Fruit fly (Drosophila melanogaster) whole organism, embryonic: ENCODE measurements around the gene CG32554.
A peak's percentile ranks its signal among the peaks of the same experiment; 100 is the strongest.

Experiments used
- B-H1 ChIP-seq: fragments of 200-800 bp; sonication (Bioruptor generic); IDR thresholded peaks from 3 replicates; pipeline ENCODE4 v1.3.6; 2022; ENCODE audit warnings: missing biosample characterization, missing genetic modification characterization
- CG10654 ChIP-seq: fragments of 200-800 bp; sonication (Bioruptor generic); optimal IDR thresholded peaks from 2 replicates; lab custom pipeline; 2016; ENCODE audit warnings: missing biosample characterization, missing genetic modification characterization
- CG11560 ChIP-seq: fragments of 200-800 bp; sonication (Bioruptor generic); IDR thresholded peaks from 3 replicates; pipeline ENCODE4 v1.3.6; 2022; ENCODE audit warnings: missing biosample characterization, missing genetic modification characterization
- CG12236 ChIP-seq: fragments of 200-800 bp; sonication (Bioruptor generic); optimal IDR thresholded peaks from 2 replicates; lab custom pipeline; 2016; ENCODE audit warnings: missing biosample characterization, missing genetic modification characterization
- CG12744 ChIP-seq: fragments of 200-800 bp; sonication (Bioruptor generic); optimal IDR thresholded peaks from 2 replicates; lab custom pipeline; 2016; ENCODE audit warnings: missing biosample characterization, missing genetic modification characterization
- CG14710 ChIP-seq: fragments of 200-800 bp; sonication (Bioruptor generic); optimal IDR thresholded peaks from 3 replicates; lab custom pipeline; 2019; ENCODE audit warnings: missing biosample characterization, mild to moderate bottlenecking, missing genetic modification characterization, moderate library complexity
- CG16815 ChIP-seq: fragments of 200-800 bp; sonication (Bioruptor generic); optimal IDR thresholded peaks from 3 replicates; lab custom pipeline; 2017; ENCODE audit warnings: missing biosample characterization, mild to moderate bottlenecking, missing genetic modification characterization
- CG17328 ChIP-seq: fragments of 200-800 bp; sonication (Bioruptor generic); IDR thresholded peaks from 2 replicates; pipeline ENCODE4 v1.3.6; 2022; ENCODE audit warnings: missing biosample characterization, missing genetic modification characterization
- CG2129 ChIP-seq: fragments of 200-800 bp; sonication (Bioruptor generic); IDR thresholded peaks from 2 replicates; pipeline ENCODE4 v1.3.6; 2022; ENCODE audit warnings: missing biosample characterization, missing genetic modification characterization; ENCODE audit not compliant: partially characterized antibody
- CG2199 ChIP-seq: fragments of 200-800 bp; sonication (Bioruptor generic); IDR thresholded peaks from 3 replicates; pipeline ENCODE4 v1.3.6; 2022; ENCODE audit warnings: missing biosample characterization, missing genetic modification characterization
- CG2202 ChIP-seq: fragments of 200-800 bp; sonication (Bioruptor generic); optimal IDR thresholded peaks from 2 replicates; lab custom pipeline; 2018; ENCODE audit warnings: missing biosample characterization, mild to moderate bottlenecking, missing genetic modification characterization
- CG4424 ChIP-seq: fragments of 200-800 bp; sonication (Bioruptor generic); optimal IDR thresholded peaks from 3 replicates; lab custom pipeline; 2016; ENCODE audit warnings: missing biosample characterization, missing genetic modification characterization
- CG6654 ChIP-seq: fragments of 200-800 bp; sonication (Bioruptor generic); optimal IDR thresholded peaks from 2 replicates; lab custom pipeline; 2017; ENCODE audit warnings: missing biosample characterization, mild to moderate bottlenecking, missing genetic modification characterization
- CG7839 ChIP-seq: fragments of 200-800 bp; sonication (Bioruptor generic); optimal IDR thresholded peaks from 3 replicates; lab custom pipeline; 2018; ENCODE audit warnings: missing biosample characterization, mild to moderate bottlenecking, missing genetic modification characterization, moderate library complexity
- CG8765 ChIP-seq: fragments of 200-800 bp; sonication (Bioruptor generic); IDR thresholded peaks from 2 replicates; pipeline ENCODE4 v1.3.6; 2022; ENCODE audit warnings: missing biosample characterization, missing genetic modification characterization
- Dll ChIP-seq: fragments of 200-800 bp; sonication (Bioruptor generic); IDR thresholded peaks from 4 replicates; pipeline ENCODE4 v1.3.6; 2022; ENCODE audit warnings: missing biosample characterization, missing genetic modification characterization; ENCODE audit not compliant: partially characterized antibody
- Fer1 ChIP-seq: fragments of 200-800 bp; sonication (Bioruptor generic); optimal IDR thresholded peaks from 2 replicates; lab custom pipeline; 2017; ENCODE audit warnings: missing biosample characterization, mild to moderate bottlenecking, missing genetic modification characterization
- Hey ChIP-seq: fragments of 200-800 bp; sonication (Bioruptor generic); optimal IDR thresholded peaks from 3 replicates; lab custom pipeline; 2018; ENCODE audit warnings: missing biosample characterization, mild to moderate bottlenecking, missing genetic modification characterization
- Hmr ChIP-seq: fragments of 200-800 bp; sonication (Bioruptor generic); optimal IDR thresholded peaks from 3 replicates; lab custom pipeline; 2017; ENCODE audit warnings: mild to moderate bottlenecking, missing biosample characterization, missing genetic modification reagents, missing genetic modification characterization
- Jarid2 ChIP-seq: fragments of 200-800 bp; sonication (Bioruptor generic); optimal IDR thresholded peaks from 3 replicates; lab custom pipeline; 2017; ENCODE audit warnings: mild to moderate bottlenecking, missing biosample characterization, missing genetic modification reagents, missing genetic modification characterization
- Lhr ChIP-seq: fragments of 200-800 bp; sonication (Bioruptor generic); optimal IDR thresholded peaks from 3 replicates; lab custom pipeline; 2017; ENCODE audit warnings: mild to moderate bottlenecking, missing biosample characterization, missing genetic modification reagents, missing genetic modification characterization
- Mad ChIP-seq: fragments of 200-800 bp; sonication (Bioruptor generic); optimal IDR thresholded peaks from 2 replicates; lab custom pipeline; 2016; ENCODE audit warnings: missing biosample characterization, missing genetic modification characterization
- Mes4 ChIP-seq: fragments of 200-800 bp; sonication (Bioruptor generic); optimal IDR thresholded peaks from 2 replicates; lab custom pipeline; 2016; ENCODE audit warnings: missing biosample characterization, missing genetic modification characterization
- NFAT ChIP-seq: fragments of 200-800 bp; sonication (Bioruptor generic); IDR thresholded peaks from 2 replicates; pipeline ENCODE4 v1.3.6; 2022; ENCODE audit warnings: missing biosample characterization, missing genetic modification characterization
- Nf-YC ChIP-seq: fragments of 200-800 bp; optimal IDR thresholded peaks from 3 replicates; lab custom pipeline; 2019; ENCODE audit warnings: missing biosample characterization, mild to moderate bottlenecking, missing genetic modification characterization, moderate library complexity
- ac ChIP-seq: fragments of 200-800 bp; sonication (Bioruptor generic); optimal IDR thresholded peaks from 3 replicates; lab custom pipeline; 2017; ENCODE audit warnings: missing biosample characterization, mild to moderate bottlenecking, missing genetic modification characterization
- ara ChIP-seq: fragments of 200-800 bp; sonication (Bioruptor generic); IDR thresholded peaks from 2 replicates; pipeline ENCODE4 v1.3.6; 2022; ENCODE audit warnings: missing biosample characterization, missing genetic modification characterization
- bsh ChIP-seq, 2 experiments: fragments of 200-800 bp; sonication (Bioruptor generic); optimal IDR thresholded peaks; 2 replicates each; lab custom pipeline; 2017 to 2018; ENCODE audit warnings: mild to moderate bottlenecking in 2 of 2, missing biosample characterization in 2 of 2, missing genetic modification characterization in 2 of 2, moderate library complexity in 1 of 2
- cato ChIP-seq: fragments of 200-800 bp; sonication (Bioruptor generic); optimal IDR thresholded peaks from 2 replicates; lab custom pipeline; 2016; ENCODE audit warnings: missing biosample characterization, missing genetic modification characterization, borderline replicate concordance
- cg ChIP-seq: fragments of 200-800 bp; sonication (Bioruptor generic); optimal IDR thresholded peaks from 3 replicates; lab custom pipeline; 2019; ENCODE audit warnings: missing biosample characterization, mild to moderate bottlenecking, missing genetic modification characterization, moderate library complexity
- chm ChIP-seq: fragments of 200-800 bp; sonication (Bioruptor generic); IDR thresholded peaks from 2 replicates; pipeline ENCODE4 v1.3.6; 2022; ENCODE audit warnings: missing biosample characterization, missing genetic modification characterization
- da ChIP-seq: fragments of 200-800 bp; sonication (Bioruptor generic); optimal IDR thresholded peaks from 2 replicates; lab custom pipeline; 2016; ENCODE audit warnings: missing biosample characterization, missing genetic modification characterization
- disco-r ChIP-seq: fragments of 200-800 bp; sonication (Bioruptor generic); optimal IDR thresholded peaks from 2 replicates; lab custom pipeline; 2016; ENCODE audit warnings: missing biosample characterization, missing genetic modification characterization
- dm ChIP-seq: fragments of 200-800 bp; sonication (Bioruptor generic); optimal IDR thresholded peaks from 3 replicates; lab custom pipeline; 2016; ENCODE audit warnings: missing biosample characterization, missing genetic modification characterization
- esg ChIP-seq: fragments of 200-800 bp; sonication (Bioruptor generic); conservative IDR thresholded peaks from 2 replicates; pipeline ENCODE4 v1.3.6; 2022; ENCODE audit warnings: missing biosample characterization, missing genetic modification characterization
- ewg ChIP-seq: fragments of 200-800 bp; sonication (Bioruptor generic); optimal IDR thresholded peaks from 3 replicates; lab custom pipeline; 2017; ENCODE audit warnings: mild to moderate bottlenecking, missing biosample characterization, missing genetic modification reagents, missing genetic modification characterization
- gce ChIP-seq: fragments of 200-800 bp; sonication (Bioruptor generic); IDR thresholded peaks from 3 replicates; pipeline ENCODE4 v1.3.6; 2022; ENCODE audit warnings: missing biosample characterization, missing genetic modification characterization
- hbn ChIP-seq: fragments of 200-800 bp; sonication (Bioruptor generic); IDR thresholded peaks from 2 replicates; pipeline ENCODE4 v1.3.6; 2022; ENCODE audit warnings: missing biosample characterization, missing genetic modification characterization; ENCODE audit not compliant: partially characterized antibody
- knrl ChIP-seq: fragments of 200-800 bp; sonication (Bioruptor generic); IDR thresholded peaks from 3 replicates; pipeline ENCODE4 v1.3.6; 2022; ENCODE audit warnings: missing biosample characterization, missing genetic modification characterization; ENCODE audit not compliant: partially characterized antibody
- luna ChIP-seq: fragments of 200-800 bp; sonication (Bioruptor generic); optimal IDR thresholded peaks from 2 replicates; lab custom pipeline; 2016; ENCODE audit warnings: missing biosample characterization, missing genetic modification characterization
- nmo ChIP-seq: fragments of 200-800 bp; sonication (Bioruptor generic); optimal IDR thresholded peaks from 2 replicates; lab custom pipeline; 2018; ENCODE audit warnings: missing biosample characterization, mild to moderate bottlenecking, missing genetic modification characterization, moderate library complexity
- pan ChIP-seq, 4 experiments: fragments of >200 bp in 3 of 4; fragments of 200-800 bp in 1 of 4; sonication (Bioruptor generic) in 1 of 4; optimal IDR thresholded peaks in 3 of 4; IDR thresholded peaks in 1 of 4; 2 replicates each; pipeline versions ENCODE4 v1.3.6 to Lab custom; 2017 to 2022; ENCODE audit warnings: missing biosample characterization in 2 of 4, missing genetic modification characterization in 2 of 4, mixed read lengths in 1 of 4
- pita ChIP-seq: fragments of 200-800 bp; sonication (Bioruptor generic); optimal IDR thresholded peaks from 2 replicates; lab custom pipeline; 2017; ENCODE audit warnings: missing biosample characterization, mild to moderate bottlenecking, missing genetic modification characterization
- sens-2 ChIP-seq: fragments of 200-800 bp; sonication (Bioruptor generic); IDR thresholded peaks from 2 replicates; pipeline ENCODE4 v1.3.6; 2022; ENCODE audit warnings: missing biosample characterization, missing genetic modification characterization
- seq ChIP-seq: fragments of 200-800 bp; sonication (Bioruptor generic); IDR thresholded peaks from 2 replicates; pipeline ENCODE4 v1.3.6; 2022; ENCODE audit warnings: missing biosample characterization, missing genetic modification characterization
- stc ChIP-seq: fragments of 200-800 bp; sonication (Bioruptor generic); IDR thresholded peaks from 2 replicates; pipeline ENCODE4 v1.3.6; 2022; ENCODE audit warnings: missing biosample characterization, missing genetic modification characterization
- ttk ChIP-seq: fragments of 200-800 bp; sonication (Bioruptor generic); IDR thresholded peaks from 2 replicates; pipeline ENCODE4 v2.1.2; 2022; ENCODE audit warnings: missing biosample characterization, missing genetic modification characterization
- wdn ChIP-seq: fragments of 200-800 bp; sonication (Bioruptor generic); IDR thresholded peaks from 2 replicates; pipeline ENCODE4 v1.3.6; 2022; ENCODE audit warnings: missing biosample characterization, missing genetic modification characterization

The CG32554 gene

DNA sequence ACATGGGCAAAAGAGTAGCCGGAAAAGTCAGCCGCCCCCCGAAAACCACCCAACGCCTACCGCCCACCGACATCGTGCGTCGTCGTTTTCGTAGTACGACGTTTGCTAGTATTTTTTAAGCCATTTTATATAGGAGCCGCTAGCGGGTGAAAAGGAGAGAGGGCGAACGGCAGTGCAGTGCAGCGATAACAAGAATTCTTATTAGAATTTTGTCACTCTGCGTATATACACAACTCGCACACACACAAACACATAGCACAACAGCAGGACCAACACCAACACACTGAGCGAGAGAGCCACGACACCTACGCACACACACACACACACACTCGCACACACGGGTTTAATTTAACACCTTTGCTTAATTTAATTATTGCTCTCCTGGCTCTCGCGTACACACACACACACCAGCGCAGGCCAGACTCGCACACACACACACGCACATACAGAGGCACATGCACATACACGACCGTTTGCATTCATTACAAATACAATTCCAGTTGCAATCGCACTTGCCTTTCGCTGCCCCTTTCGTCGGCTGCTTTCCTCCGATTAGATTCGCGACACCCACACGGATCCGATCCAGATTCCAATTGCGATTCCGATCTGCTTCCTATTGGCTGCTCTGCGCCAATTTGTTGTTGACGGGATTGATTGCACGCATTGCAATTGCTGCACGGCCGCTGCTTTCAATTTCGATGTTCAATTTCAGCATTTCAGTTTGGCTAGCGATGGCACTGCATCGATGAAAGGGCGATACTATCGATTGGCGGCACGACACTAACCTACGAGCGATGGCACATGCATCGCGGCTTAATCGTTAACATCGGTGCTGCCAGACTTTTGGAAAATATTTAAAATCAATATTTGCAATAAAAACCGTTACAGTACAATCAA is 25.4 kb downstream of the CG32554 start, which contains the start of gene Socs16D (continued):
- TF ChIP-seq CG16815 (no peak), dm (GFP tag; lab: Kevin White, UChicago) (peak; percentile 56), Dll (GFP tag; lab: Robert Waterston, UW) (peak; percentile 93), ttk (GFP tag; lab: Robert Waterston, UW) (no peak), knrl (GFP tag; lab: Robert Waterston, UW) (peak; percentile 97), CG14710 (tag; lab: Kevin White, UChicago) (peak; percentile 70), da (no peak), gce (GFP tag; lab: Robert Waterston, UW) (no peak), pan (optimal IDR thresholded peaks at IDR 0.05; lab: Kevin White, UChicago) (no peak), pan (GFP tag; optimal IDR thresholded peaks at IDR 0.05 in 1 of 2, IDR thresholded peaks at IDR 0.05 in 1 of 2) (peak in 1 of 2 experiments; percentile 29), CG10654 (GFP tag; lab: Kevin White, UChicago) (peak; percentile 7), ewg (GFP tag; lab: Kevin White, UChicago) (no peak), CG2199 (GFP tag; lab: Robert Waterston, UW) (0 out of 3 replicates have a peak, but pooled peaks have one; percentile 29), Fer1 (peak; percentile 44), CG7839 (tag; lab: Kevin White, UChicago) (peak; percentile 6), Mes4 (no peak), cg (GFP tag; lab: Kevin White, UChicago) (peak; percentile 100), bsh (GFP tag; optimal IDR thresholded peaks at IDR 0.05; lab: Kevin White, UChicago) (peak in 1 of 2 experiments; percentile 46), nmo (GFP tag; lab: Kevin White, UChicago) (peak; percentile 60), NFAT (GFP tag; lab: Robert Waterston, UW) (peak; percentile 38; the same call in 1 of the 2 replicates), CG12744 (GFP tag; lab: Kevin White, UChicago) (peak; percentile 1), ac (GFP tag; lab: Kevin White, UChicago) (no peak), ara (no peak), CG4424 (GFP tag; lab: Kevin White, UChicago) (no peak), sens-2 (GFP tag; lab: Robert Waterston, UW) (no peak), Nf-YC (tag; lab: Kevin White, UChicago) (peak; percentile 24), CG17328 (GFP tag; lab: Robert Waterston, UW) (0 out of 2 replicates have a peak, but pooled peaks have one; percentile 21), chm (GFP tag; lab: Robert Waterston, UW) (no peak), pita (GFP tag; lab: Kevin White, UChicago) (peak; percentile 13), Jarid2 (GFP tag; lab: Kevin White, UChicago) (peak; percentile 34), esg (no peak), CG12236 (GFP tag; lab: Kevin White, UChicago) (peak; percentile 39), CG6654 (GFP tag; lab: Kevin White, UChicago) (no peak), B-H1 (GFP tag; lab: Robert Waterston, UW) (no peak), cato (GFP tag; lab: Kevin White, UChicago) (no peak), wdn (no peak), luna (GFP tag; lab: Kevin White, UChicago) (peak; percentile 25), CG11560 (peak; percentile 38; the same call in 1 of the 3 replicates), Hmr (GFP tag; lab: Kevin White, UChicago) (peak; percentile 73), stc (GFP tag; lab: Robert Waterston, UW) (no peak), seq (GFP tag; lab: Robert Waterston, UW) (no peak), hbn (GFP tag; lab: Robert Waterston, UW) (peak; percentile 96), CG2202 (tag; lab: Kevin White, UChicago) (no peak), CG8765 (0 out of 2 replicates have a peak, but pooled peaks have one; percentile 21), Hey (tag; lab: Kevin White, UChicago) (no peak), CG2129 (GFP tag; lab: Robert Waterston, UW) (peak; percentile 95), Lhr (GFP tag; lab: Kevin White, UChicago) (peak; percentile 89), disco-r (GFP tag; lab: Kevin White, UChicago) (no peak), Mad (GFP tag; lab: Kevin White, UChicago) (peak; percentile 32)
